Worm (Caenorhabditis elegans): Measurements from ENCODE around the gene W09H1.1.
A peak's percentile ranks its signal among the peaks of the same experiment; 100 is the strongest.

Gene W09H1.1

ce11 chrII:13149965-13150364, 31.4 kb downstream of the W09H1.1 start (continued):
- TF ChIP-seq nhr-12 (tag; optimal IDR thresholded peaks at IDR 0.05) (no peak), sptf-1 (tag; optimal IDR thresholded peaks at IDR 0.05) (no peak), ceh-8 (GFP tag; optimal IDR thresholded peaks at IDR 0.05) (no peak)

ce11 chrII:13148247-13148646, 33.1 kb downstream of the W09H1.1 start:
- no peak for TF ChIP-seq fkh-4 (tag; optimal IDR thresholded peaks at IDR 0.05; ENCODE audit: borderline replicate concordance)
- no peak for TF ChIP-seq hlh-17 (GFP tag; optimal IDR thresholded peaks at IDR 0.05; ENCODE audit: borderline replicate concordance)
- no peak; the same call in 1 of the 2 replicates for TF ChIP-seq nhr-19 (GFP tag; conservative IDR thresholded peaks at IDR 0.05)
- peak; percentile 11 for TF ChIP-seq nhr-20 (tag; optimal IDR thresholded peaks at IDR 0.05)
- TF ChIP-seq ets-5 (GFP tag; IDR thresholded peaks at IDR 0.05): no peak
- no peak for TF ChIP-seq ceh-8 (GFP tag; optimal IDR thresholded peaks at IDR 0.05)
- TF ChIP-seq pqm-1 (tag; optimal IDR thresholded peaks at IDR 0.05): no peak
- no peak for TF ChIP-seq fos-1 (tag; optimal IDR thresholded peaks at IDR 0.05)
- TF ChIP-seq nhr-84 (tag; optimal IDR thresholded peaks at IDR 0.05): no peak
- no peak for TF ChIP-seq lin-15B (tag; optimal IDR thresholded peaks at IDR 0.05)
- no peak for TF ChIP-seq sox-4 (tag; optimal IDR thresholded peaks at IDR 0.05)
- TF ChIP-seq nhr-85 (tag): peak; percentile 62
- no peak for TF ChIP-seq tlp-1 (tag; optimal IDR thresholded peaks at IDR 0.05)
- TF ChIP-seq lsy-2 (tag; optimal IDR thresholded peaks at IDR 0.05): peak in 1 of 2 experiments; percentile 19
- TF ChIP-seq zip-4 (GFP tag; optimal IDR thresholded peaks at IDR 0.05): no peak
- TF ChIP-seq elt-3 (tag; optimal IDR thresholded peaks at IDR 0.05): peak in 2 of 6 experiments; percentile 7 to 88
- no peak for TF ChIP-seq nhr-77 (tag; optimal IDR thresholded peaks at IDR 0.05)
- no peak for TF ChIP-seq ceh-88 (GFP tag; IDR thresholded peaks at IDR 0.05)
- TF ChIP-seq nhr-90 (tag; optimal IDR thresholded peaks at IDR 0.05; ENCODE audit: poor library complexity): no peak
- TF ChIP-seq nhr-12 (tag; optimal IDR thresholded peaks at IDR 0.05): no peak
- no peak for TF ChIP-seq C34B4.2 (tag; optimal IDR thresholded peaks at IDR 0.05)
- no peak for TF ChIP-seq lin-13 (GFP tag; optimal IDR thresholded peaks at IDR 0.05)
- no peak for TF ChIP-seq F16B12.6 (tag; optimal IDR thresholded peaks at IDR 0.05)
- TF ChIP-seq mep-1 (tag; optimal IDR thresholded peaks at IDR 0.05): no peak
- TF ChIP-seq lin-14 (GFP tag; optimal IDR thresholded peaks at IDR 0.05): no peak
- peak; percentile 90 for TF ChIP-seq blmp-1 (tag; optimal IDR thresholded peaks at IDR 0.05)
- no peak for TF ChIP-seq alr-1 (tag; optimal IDR thresholded peaks at IDR 0.05; ENCODE audit: borderline replicate concordance)
- no peak for TF ChIP-seq elt-2 (tag; optimal IDR thresholded peaks at IDR 0.05)
- no peak for TF ChIP-seq egl-13 (tag; optimal IDR thresholded peaks at IDR 0.05)
- TF ChIP-seq dsc-1 (tag; optimal IDR thresholded peaks at IDR 0.05): no peak
- no peak for TF ChIP-seq unc-98 (GFP tag; IDR thresholded peaks at IDR 0.05)
- TF ChIP-seq pag-3 (tag; optimal IDR thresholded peaks at IDR 0.05; ENCODE audit: borderline replicate concordance, insufficient read depth): no peak
- no peak for TF ChIP-seq ama-1 (optimal IDR thresholded peaks at IDR 0.05)
- no peak for TF ChIP-seq irx-1 (tag; optimal IDR thresholded peaks at IDR 0.05)
- no peak for TF ChIP-seq hpl-2 (GFP tag; optimal IDR thresholded peaks at IDR 0.05)
- TF ChIP-seq nhr-47 (tag; optimal IDR thresholded peaks at IDR 0.05): no peak

ce11 chrII:13145204-13145603, 36.2 kb downstream of the W09H1.1 start, which contains the start of gene mltn-1:
Gene mltn-1, minus strand, starts transcription at chrII:13145225.
- TF ChIP-seq alr-1 (tag; optimal IDR thresholded peaks at IDR 0.05; ENCODE audit: borderline replicate concordance): no peak
- no peak for TF ChIP-seq unc-62 (GFP tag; optimal IDR thresholded peaks at IDR 0.05)
- TF ChIP-seq blmp-1 (tag; optimal IDR thresholded peaks at IDR 0.05): peak; percentile 77
- TF ChIP-seq ama-1 (optimal IDR thresholded peaks at IDR 0.05): no peak
- TF ChIP-seq ceh-63 (GFP tag; optimal IDR thresholded peaks at IDR 0.05): no peak
- no peak for TF ChIP-seq rnt-1 (tag; optimal IDR thresholded peaks at IDR 0.05)
- no peak for TF ChIP-seq hlh-4 (tag; optimal IDR thresholded peaks at IDR 0.05)
- peak in 1 of 6 experiments; percentile 82 for TF ChIP-seq elt-3 (tag; optimal IDR thresholded peaks at IDR 0.05)
- TF ChIP-seq zag-1 (tag; optimal IDR thresholded peaks at IDR 0.05): no peak
- TF ChIP-seq lir-3 (tag; optimal IDR thresholded peaks at IDR 0.05; ENCODE audit: poor library complexity): no peak
- peak in 1 of 2 experiments; percentile 36 for TF ChIP-seq mdl-1 (tag; optimal IDR thresholded peaks at IDR 0.05)
- TF ChIP-seq fkh-8 (tag; optimal IDR thresholded peaks at IDR 0.05): no peak
- TF ChIP-seq ets-5 (GFP tag; IDR thresholded peaks at IDR 0.05): no peak
- TF ChIP-seq dpl-1 (GFP tag; optimal IDR thresholded peaks at IDR 0.05): no peak
- peak; percentile 22 for TF ChIP-seq unc-130 (tag; optimal IDR thresholded peaks at IDR 0.05)
- TF ChIP-seq skn-1 (tag; optimal IDR thresholded peaks at IDR 0.05): no peak
- no peak for TF ChIP-seq efl-1 (optimal IDR thresholded peaks at IDR 0.05)
- TF ChIP-seq efl-1 (GFP tag; optimal IDR thresholded peaks at IDR 0.05 in 1 of 2): peak in 1 of 2 experiments; percentile 77
- no peak for TF ChIP-seq sox-4 (tag; optimal IDR thresholded peaks at IDR 0.05)
- no peak for TF ChIP-seq fkh-4 (tag; optimal IDR thresholded peaks at IDR 0.05; ENCODE audit: borderline replicate concordance)
- no peak for TF ChIP-seq ztf-11 (tag; optimal IDR thresholded peaks at IDR 0.05)
- TF ChIP-seq ceh-8 (GFP tag; optimal IDR thresholded peaks at IDR 0.05): no peak
